Worm (Caenorhabditis elegans) whole organism, L2 larva: ENCODE measurements around the gene Y39G8B.1.

ENCODE experiments used
- lin-11 ChIP-seq: fragments of 150-350 bp; sonication (generic microtip); optimal IDR thresholded peaks from 2 replicates; lab custom pipeline; 2014; ENCODE audit warnings: missing biosample characterization, missing genetic modification characterization, inconsistent platforms, mixed read lengths
- nhr-77 ChIP-seq: fragments of 150-350 bp; optimal IDR thresholded peaks from 2 replicates; lab custom pipeline; 2014; ENCODE audit warnings: missing biosample characterization, missing genetic modification characterization

DNA sequence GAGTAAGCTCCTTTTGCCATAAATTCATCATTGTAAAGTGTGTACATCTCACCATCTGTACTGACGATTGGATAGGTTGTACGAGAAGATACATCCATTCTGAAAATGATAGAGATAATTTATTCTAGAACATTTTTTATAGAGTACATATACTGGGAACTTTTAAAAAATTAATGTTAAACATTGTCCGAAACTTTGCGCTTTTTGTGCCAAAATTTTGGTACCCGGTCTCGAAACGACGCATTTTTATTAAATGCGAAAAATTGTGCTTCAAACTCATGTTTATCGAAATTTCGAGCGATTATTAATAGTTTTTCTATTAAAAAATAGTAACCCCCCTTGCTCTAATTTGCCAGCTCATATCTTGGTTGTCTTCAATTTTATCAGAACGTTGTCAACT is 18.1 kb upstream of the Y39G8B.1 start, which contains the start of gene Y39G8B.5:
- TF ChIP-seq nhr-77 (tag; lab: Kevin White, UChicago) (no peak), lin-11 (tag; lab: Kevin White, UChicago) (no peak)
